Worm (Caenorhabditis elegans): ENCODE measurements around the gene Y57G11C.5.

DNA sequence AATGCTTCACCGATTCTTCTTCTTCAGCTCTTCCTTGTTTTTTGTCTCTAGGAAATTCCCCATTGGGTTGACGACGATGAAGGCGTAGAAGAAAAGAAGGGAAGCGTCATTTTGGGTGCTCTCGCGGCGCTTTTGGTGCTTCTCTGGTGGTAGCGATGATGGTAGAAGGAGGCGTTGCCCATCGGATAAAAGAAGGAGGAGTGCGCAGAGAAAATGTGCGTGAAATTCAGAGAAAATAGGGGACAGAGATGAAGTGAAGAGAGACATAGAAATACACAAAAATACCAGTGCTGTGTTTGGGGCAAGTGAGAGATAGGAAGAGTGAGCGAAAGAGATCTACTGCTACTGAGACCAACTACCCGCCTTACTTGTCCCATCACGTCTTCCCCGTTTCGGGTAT, 41.7 kb upstream of the Y57G11C.5 start, which contains the start of gene oig-5:
- TF ChIP-seq ama-1 (optimal IDR thresholded peaks at IDR 0.05), result no peak
- TF ChIP-seq flt-1 (GFP tag; IDR thresholded peaks at IDR 0.05), result no peak
- TF ChIP-seq scrt-1 (GFP tag; IDR thresholded peaks at IDR 0.05), result no peak

All from whole organism, early embryonic.